Worm (Caenorhabditis elegans) whole organism, midembryonic: ENCODE results near the gene ZC15.1.

Source experiments
- cog-1 ChIP-seq: sonication (generic microtip); optimal IDR thresholded peaks from 2 replicates; lab custom pipeline; 2016; ENCODE audit warnings: missing genetic modification characterization, missing compliant biosample characterization
- flt-1 ChIP-seq: fragments of 200-800 bp; sonication (Bioruptor generic); IDR thresholded peaks from 2 replicates; pipeline ENCODE4 v1.3.6; 2022; ENCODE audit warnings: missing genetic modification characterization, missing compliant biosample characterization
- klf-2 ChIP-seq: fragments of 200-800 bp; sonication (Bioruptor generic); conservative IDR thresholded peaks from 2 replicates; pipeline ENCODE4 v1.3.6; 2022; ENCODE audit warnings: missing genetic modification reagents, missing genetic modification characterization, missing compliant biosample characterization

DNA sequence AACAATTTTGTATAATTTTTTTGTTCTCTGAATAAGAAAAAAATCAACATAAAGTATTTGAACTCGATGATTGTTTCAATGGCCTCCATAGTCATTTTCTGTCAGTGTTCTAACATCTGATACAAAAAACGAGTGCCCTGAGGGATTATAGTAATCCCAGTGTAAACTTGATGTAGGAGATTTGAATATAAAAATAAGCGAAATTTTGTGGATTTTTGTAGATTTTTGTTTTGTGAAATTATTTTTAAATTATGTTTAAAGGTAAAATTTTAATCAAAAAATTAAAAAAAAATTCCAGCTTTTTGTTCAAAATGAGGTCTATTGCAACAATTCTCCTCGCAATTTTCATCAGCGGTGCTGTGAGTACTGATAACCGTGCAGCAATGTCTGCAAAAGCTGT, 19.5 kb downstream of the ZC15.1 start, which contains the start of gene Y38H6A.1:
- TF ChIP-seq cog-1 (no peak), flt-1 (GFP tag; lab: Robert Waterston, UW) (no peak), klf-2 (no peak)
